Fruit fly (Drosophila melanogaster) Kc167 (cell line): ENCODE data around the gene CG14667.

Source experiments
- Myc ChIP-seq: fragments of >200 bp; optimal IDR thresholded peaks from 2 replicates; lab custom pipeline; 2017; ENCODE audit warnings: missing external identifiers
- Sin3A ChIP-seq: fragments of >200 bp; optimal IDR thresholded peaks from 2 replicates; lab custom pipeline; 2018; ENCODE audit warnings: missing external identifiers
- h ChIP-seq: fragments of >200 bp; optimal IDR thresholded peaks from 3 replicates; lab custom pipeline; 2018; ENCODE audit warnings: missing external identifiers
- insv ChIP-seq: fragments of >200 bp; optimal IDR thresholded peaks from 3 replicates; lab custom pipeline; 2018; ENCODE audit warnings: missing external identifiers
- psq ChIP-seq: fragments of >200 bp; optimal IDR thresholded peaks from 2 replicates; lab custom pipeline; 2017; ENCODE audit warnings: missing external identifiers
- ttk ChIP-seq: sonication (Bioruptor generic); optimal IDR thresholded peaks from 2 replicates; lab custom pipeline; 2017; ENCODE audit warnings: missing external identifiers

- TF ChIP-seq ttk (lab: Kevin White, UChicago) = no peak
- no peak for TF ChIP-seq Myc (lab: Kevin White, UChicago)
- no peak for TF ChIP-seq h (lab: Kevin White, UChicago)
- TF ChIP-seq insv = no peak
- TF ChIP-seq psq (lab: Kevin White, UChicago) = no peak
- no peak for TF ChIP-seq Sin3A (lab: Kevin White, UChicago)
Observed at dm6 chr3R:5389034-5389433, 14.2 kb downstream of the CG14667 start.
